Fruit fly (Drosophila melanogaster): ENCODE data around the gene Mcm10.

The Mcm10 gene

dm6 chr2L:21141714-21142500 is 37.8 kb upstream of the Mcm10 start, which contains the start of gene Dap160 (continued):
- no peak for TF ChIP-seq CG11696 (GFP tag; IDR thresholded peaks at IDR 0.05)
- TF ChIP-seq so (GFP tag; IDR thresholded peaks at IDR 0.05): no peak
- TF ChIP-seq CG1529 (GFP tag; optimal IDR thresholded peaks at IDR 0.05): no peak
- TF ChIP-seq vfl (GFP tag; optimal IDR thresholded peaks at IDR 0.05): no peak
- no peak for TF ChIP-seq CG6654 (GFP tag; optimal IDR thresholded peaks at IDR 0.05)
- TF ChIP-seq CG8089 (GFP tag; optimal IDR thresholded peaks at IDR 0.05): no peak
- no peak for TF ChIP-seq sqz (GFP tag; optimal IDR thresholded peaks at IDR 0.05)
- no peak for TF ChIP-seq maf-S (GFP tag; optimal IDR thresholded peaks at IDR 0.05)
- TF ChIP-seq gcm (GFP tag; optimal IDR thresholded peaks at IDR 0.05): no peak
- TF ChIP-seq CG3065 (GFP tag; optimal IDR thresholded peaks at IDR 0.05): no peak
- TF ChIP-seq CG12299 (tag; optimal IDR thresholded peaks at IDR 0.05): no peak
- no peak for TF ChIP-seq CG16779 (GFP tag; IDR thresholded peaks at IDR 0.05)
- no peak for TF ChIP-seq CG17385 (GFP tag; optimal IDR thresholded peaks at IDR 0.05)
- TF ChIP-seq CG11093 (GFP tag; IDR thresholded peaks at IDR 0.05): no peak
- TF ChIP-seq CG32767 (GFP tag; IDR thresholded peaks at IDR 0.05): no peak
- no peak for TF ChIP-seq Bdp1 (GFP tag; optimal IDR thresholded peaks at IDR 0.05)
- TF ChIP-seq dan (GFP tag; IDR thresholded peaks at IDR 0.05): no peak
- TF ChIP-seq fd64A (GFP tag; optimal IDR thresholded peaks at IDR 0.05): no peak
- TF ChIP-seq dysf (GFP tag; IDR thresholded peaks at IDR 0.05): no peak
- TF ChIP-seq CG7839 (tag; optimal IDR thresholded peaks at IDR 0.05): no peak
- TF ChIP-seq pnt (GFP tag; optimal IDR thresholded peaks at IDR 0.05): no peak
- no peak for TF ChIP-seq CG9437 (GFP tag; optimal IDR thresholded peaks at IDR 0.05)
- peak; percentile 49; the same call in 1 of the 2 replicates for TF ChIP-seq ato (GFP tag; IDR thresholded peaks at IDR 0.05; ENCODE audit: partially characterized antibody)
- no peak for TF ChIP-seq CG3726 (GFP tag; IDR thresholded peaks at IDR 0.05)
- TF ChIP-seq lov (optimal IDR thresholded peaks at IDR 0.05): no peak
- TF ChIP-seq lov (GFP tag; IDR thresholded peaks at IDR 0.05): no peak
- TF ChIP-seq Oli (tag; optimal IDR thresholded peaks at IDR 0.05): no peak
- TF ChIP-seq tap (tag; optimal IDR thresholded peaks at IDR 0.05): no peak
- peak; percentile 64 for TF ChIP-seq vnd (GFP tag; IDR thresholded peaks at IDR 0.05; ENCODE audit: partially characterized antibody)
- no peak for TF ChIP-seq CG7556 (GFP tag; optimal IDR thresholded peaks at IDR 0.05)
- TF ChIP-seq Sry-β (GFP tag; optimal IDR thresholded peaks at IDR 0.05): no peak
- TF ChIP-seq CG2678 (tag; optimal IDR thresholded peaks at IDR 0.05): no peak
- TF ChIP-seq Lim3 (GFP tag; IDR thresholded peaks at IDR 0.05): no peak
- TF ChIP-seq CG31365 (tag; optimal IDR thresholded peaks at IDR 0.05): no peak
- TF ChIP-seq Deaf1 (tag; optimal IDR thresholded peaks at IDR 0.05): no peak
- TF ChIP-seq fd102C (GFP tag; optimal IDR thresholded peaks at IDR 0.05): no peak
- no peak for TF ChIP-seq CG1603 (tag; optimal IDR thresholded peaks at IDR 0.05)
- no peak for TF ChIP-seq CG15011 (GFP tag; optimal IDR thresholded peaks at IDR 0.05)
- peak in 1 of 2 experiments; percentile 27 for TF ChIP-seq Pdp1 (GFP tag; optimal IDR thresholded peaks at IDR 0.05)
- no peak for TF ChIP-seq usp (GFP tag; optimal IDR thresholded peaks at IDR 0.05)
- no peak for TF ChIP-seq kay (GFP tag; optimal IDR thresholded peaks at IDR 0.05)
- TF ChIP-seq dm (GFP tag; optimal IDR thresholded peaks at IDR 0.05): no peak
- no peak for TF ChIP-seq insv (GFP tag; optimal IDR thresholded peaks at IDR 0.05)
- TF ChIP-seq CG18764 (GFP tag; optimal IDR thresholded peaks at IDR 0.05): no peak
- TF ChIP-seq CG1233 (GFP tag; optimal IDR thresholded peaks at IDR 0.05): no peak
- TF ChIP-seq CG17568 (GFP tag; optimal IDR thresholded peaks at IDR 0.05): no peak
- no peak for TF ChIP-seq CG7987 (GFP tag; optimal IDR thresholded peaks at IDR 0.05)
- no peak for TF ChIP-seq CG18476 (GFP tag; optimal IDR thresholded peaks at IDR 0.05)
- peak; percentile 60 for TF ChIP-seq E2f2 (GFP tag; IDR thresholded peaks at IDR 0.05)
- no peak for TF ChIP-seq cad (GFP tag; optimal IDR thresholded peaks at IDR 0.05)
- TF ChIP-seq tx (GFP tag; optimal IDR thresholded peaks at IDR 0.05): no peak
